Fruit fly (Drosophila melanogaster) whole organism, prepupa: ENCODE measurements around the gene Zip88E.

Experiments
- CG11294 ChIP-seq: fragments of 200-800 bp; sonication (Bioruptor generic); IDR thresholded peaks from 2 replicates; pipeline ENCODE4 v1.3.6; 2022; ENCODE audit warnings: missing biosample characterization, missing genetic modification characterization
- CG1621 ChIP-seq: fragments of 200-800 bp; sonication (Bioruptor generic); optimal IDR thresholded peaks from 3 replicates; lab custom pipeline; 2018; ENCODE audit warnings: missing biosample characterization, mild to moderate bottlenecking, missing genetic modification characterization
- CG16779 ChIP-seq: fragments of 200-800 bp; sonication (Bioruptor generic); optimal IDR thresholded peaks from 3 replicates; lab custom pipeline; 2017; ENCODE audit warnings: missing biosample characterization, mild to moderate bottlenecking, missing genetic modification characterization
- CG3919 ChIP-seq: fragments of 200-800 bp; sonication (Bioruptor generic); optimal IDR thresholded peaks from 3 replicates; lab custom pipeline; 2016; ENCODE audit warnings: missing biosample characterization, missing genetic modification characterization
- CG4318 ChIP-seq: fragments of 200-800 bp; sonication (Bioruptor generic); optimal IDR thresholded peaks from 3 replicates; lab custom pipeline; 2017; ENCODE audit warnings: missing biosample characterization, mild to moderate bottlenecking, missing genetic modification characterization
- Ets96B ChIP-seq: fragments of 200-800 bp; optimal IDR thresholded peaks from 2 replicates; lab custom pipeline; 2019; ENCODE audit warnings: missing biosample characterization, mild to moderate bottlenecking, missing genetic modification characterization, moderate library complexity
- Gug ChIP-seq: fragments of 200-800 bp; sonication (Bioruptor generic); IDR thresholded peaks from 2 replicates; pipeline ENCODE4 v1.3.6; 2022; ENCODE audit warnings: missing biosample characterization, missing genetic modification characterization
- Met ChIP-seq: fragments of 200-800 bp; sonication (Bioruptor generic); optimal IDR thresholded peaks from 3 replicates; lab custom pipeline; 2016; ENCODE audit warnings: missing biosample characterization, missing genetic modification characterization
- Sox14 ChIP-seq: fragments of 200-800 bp; sonication (Bioruptor generic); optimal IDR thresholded peaks from 3 replicates; lab custom pipeline; 2016; ENCODE audit warnings: missing biosample characterization, missing genetic modification characterization
- dac ChIP-seq: fragments of 200-800 bp; sonication (Bioruptor generic); optimal IDR thresholded peaks from 2 replicates; lab custom pipeline; 2017; ENCODE audit warnings: missing biosample characterization, mild to moderate bottlenecking, missing genetic modification characterization
- pdm3 ChIP-seq: fragments of 200-800 bp; sonication (Bioruptor generic); optimal IDR thresholded peaks from 3 replicates; lab custom pipeline; 2016; ENCODE audit warnings: missing biosample characterization, missing genetic modification characterization
- spab ChIP-seq: fragments of 200-800 bp; sonication (Bioruptor generic); optimal IDR thresholded peaks from 2 replicates; lab custom pipeline; 2017; ENCODE audit warnings: missing biosample characterization, mild to moderate bottlenecking, missing genetic modification characterization, missing genetic modification reagents

DNA sequence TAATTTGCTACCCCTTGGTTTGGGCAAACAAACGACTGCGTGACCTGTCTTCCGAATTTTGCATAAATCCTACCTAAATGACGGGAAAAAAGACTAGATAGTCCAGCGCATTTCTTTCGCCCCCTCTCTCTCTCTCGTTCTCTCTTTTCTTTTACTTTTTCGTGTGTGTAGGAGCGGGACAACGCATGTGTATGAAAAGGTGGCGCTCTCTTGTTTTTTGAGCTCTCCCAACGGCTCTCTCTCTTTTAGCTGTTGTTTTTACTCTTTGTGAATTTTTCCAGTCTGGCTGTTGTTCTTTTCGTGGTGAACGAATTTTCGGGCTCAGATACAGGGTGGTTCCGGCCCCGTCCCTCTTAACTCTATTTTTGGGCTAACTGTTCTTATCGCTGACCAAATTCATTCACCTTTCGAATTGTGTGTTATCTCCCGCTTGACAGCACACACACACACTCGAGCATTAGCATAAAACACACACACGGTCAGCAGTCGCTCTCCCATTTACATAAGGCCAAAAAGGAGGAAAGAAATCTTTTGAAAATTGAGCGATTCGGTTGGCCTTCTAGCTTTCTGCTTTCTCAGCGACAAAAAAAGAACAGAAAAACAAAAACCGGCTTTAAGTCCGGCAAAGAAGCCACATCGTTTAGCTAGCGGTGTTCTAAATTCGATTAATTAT, 23.2 kb downstream of the Zip88E start:
- no peak for TF ChIP-seq dac (GFP tag; lab: Kevin White, UChicago)
- no peak for TF ChIP-seq Ets96B (tag; lab: Kevin White, UChicago)
- TF ChIP-seq spab (GFP tag; lab: Kevin White, UChicago) = no peak
- TF ChIP-seq Sox14 (GFP tag; lab: Kevin White, UChicago) = peak; percentile 9
- TF ChIP-seq CG16779 = no peak
- no peak for TF ChIP-seq pdm3
- TF ChIP-seq Met (GFP tag; lab: Kevin White, UChicago) = no peak
- TF ChIP-seq Gug (GFP tag; lab: Robert Waterston, UW) = no peak
- peak; percentile 11 for TF ChIP-seq CG3919 (GFP tag; lab: Kevin White, UChicago)
- TF ChIP-seq CG11294 (GFP tag; lab: Robert Waterston, UW) = no peak
- TF ChIP-seq CG4318 (GFP tag; lab: Kevin White, UChicago) = no peak
- no peak for TF ChIP-seq CG1621 (tag; lab: Kevin White, UChicago)
